Worm (Caenorhabditis elegans): Measurements from ENCODE around the gene gpa-11.

The gpa-11 gene

DNA sequence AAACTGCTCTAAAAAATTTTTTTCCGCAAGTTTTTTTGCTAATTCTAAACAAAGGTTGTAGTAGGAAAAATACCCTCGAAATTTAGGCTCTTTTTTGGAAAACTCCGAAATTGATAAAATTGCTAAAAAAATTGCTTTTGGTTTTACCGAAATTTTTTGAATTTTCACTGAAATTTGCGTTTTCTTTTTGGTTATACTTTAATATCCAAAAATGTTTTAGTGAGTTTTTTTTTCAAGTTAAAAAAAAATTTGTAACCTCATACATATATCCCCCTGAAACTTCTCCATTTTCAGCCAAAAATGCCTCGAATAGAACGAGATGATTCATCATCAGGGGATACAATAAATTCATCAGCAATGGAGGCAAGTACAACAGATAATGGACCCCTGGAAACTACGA lies at the start of gene gpa-11:
Gene gpa-11, plus strand, starts transcription at position 301 of the 400 bp plus-strand sequence.
- TF ChIP-seq T22C8.4 (GFP tag; IDR thresholded peaks at IDR 0.05) (no peak), ztf-23 (GFP tag; IDR thresholded peaks at IDR 0.05) (no peak)

- no peak for TF ChIP-seq ref-1 (GFP tag; conservative IDR thresholded peaks at IDR 0.05)
- no peak for TF ChIP-seq flt-1 (GFP tag; IDR thresholded peaks at IDR 0.05)
- no peak for TF ChIP-seq tab-1 (GFP tag; IDR thresholded peaks at IDR 0.05)
- no peak for TF ChIP-seq cog-1 (tag; optimal IDR thresholded peaks at IDR 0.05)
- no peak for TF ChIP-seq klf-2 (GFP tag; conservative IDR thresholded peaks at IDR 0.05)
- TF ChIP-seq ztf-29 (GFP tag; IDR thresholded peaks at IDR 0.05) = no peak
Observed at ce11 chrII:4203729-4204184, 43.2 kb upstream of the gpa-11 start, which contains the start of gene mth-1. mth-1 (minus strand) TSS chrII:4203779.

DNA sequence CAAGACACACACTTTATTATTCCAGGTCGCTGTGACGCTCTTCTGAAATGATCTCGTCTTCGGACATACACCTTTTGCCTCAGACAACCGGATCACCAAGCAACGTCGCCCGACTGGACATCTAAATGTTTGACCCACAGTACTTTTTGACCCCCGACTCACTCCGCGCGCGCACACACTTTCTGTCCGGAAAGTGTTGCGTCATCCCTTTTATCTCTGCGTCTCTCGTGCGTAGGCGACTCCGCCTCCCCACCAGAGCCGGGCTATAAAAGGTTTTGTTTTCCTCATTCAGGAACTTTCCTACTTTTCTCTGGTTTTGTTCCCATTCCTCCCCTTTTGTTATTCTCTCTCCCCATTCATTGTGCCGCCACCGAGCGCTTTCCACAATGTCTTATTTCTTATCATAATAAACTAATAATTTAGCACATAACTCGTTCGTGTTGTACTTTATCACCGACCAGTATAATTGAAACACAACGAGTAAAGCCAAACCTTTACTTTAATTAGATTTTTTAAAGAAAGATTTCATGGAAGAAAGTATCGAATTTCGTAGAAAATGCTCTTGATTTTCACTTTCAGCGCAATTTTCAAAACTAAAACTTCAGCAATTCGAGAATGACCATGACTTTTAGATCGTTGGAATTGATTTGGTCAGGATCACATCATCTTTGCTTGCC lies 37.8 kb upstream of the gpa-11 start, which contains the start of gene F31D5.6:
Gene F31D5.6, plus strand, starts transcription at position 627 of the 677 bp plus-strand sequence.
- TF ChIP-seq ztf-23 (GFP tag; IDR thresholded peaks at IDR 0.05) = no peak
- TF ChIP-seq ztf-29 (GFP tag; IDR thresholded peaks at IDR 0.05) = no peak
- no peak for TF ChIP-seq ref-1 (GFP tag; conservative IDR thresholded peaks at IDR 0.05)
- TF ChIP-seq med-1 (GFP tag; optimal IDR thresholded peaks at IDR 0.05; ENCODE audit: insufficient read depth) = no peak

DNA sequence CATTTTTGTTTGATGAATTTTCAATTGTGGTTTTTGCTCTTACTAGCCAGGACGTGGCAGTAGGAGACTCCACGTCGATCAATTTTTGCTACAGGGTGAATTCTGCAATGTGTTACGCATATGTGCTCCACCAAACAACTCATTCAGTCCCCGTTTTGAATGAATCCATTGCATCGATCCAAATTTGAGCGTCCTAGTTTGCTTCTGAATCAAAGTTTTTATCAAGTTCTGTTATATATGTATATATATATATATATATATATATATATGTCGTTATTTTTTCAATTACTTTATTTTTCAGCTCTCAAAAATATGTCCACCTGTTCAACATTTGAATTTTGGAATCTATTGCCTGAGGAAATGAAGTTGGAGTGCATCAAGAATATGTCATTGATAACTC lies 35.9 kb upstream of the gpa-11 start, which contains the start of gene F31D5.7:
Gene F31D5.7, plus strand, starts transcription at position 301 of the 400 bp plus-strand sequence.
- TF ChIP-seq T22C8.4 (GFP tag; IDR thresholded peaks at IDR 0.05) (no peak), tab-1 (GFP tag; IDR thresholded peaks at IDR 0.05) (no peak), cog-1 (tag; optimal IDR thresholded peaks at IDR 0.05) (no peak), med-1 (GFP tag; optimal IDR thresholded peaks at IDR 0.05; ENCODE audit: insufficient read depth) (no peak)

ce11 chrII:4215318-4215717 lies 31.7 kb upstream of the gpa-11 start, which contains the start of gene F31D5.2:
F31D5.2 (plus strand) TSS chrII:4215618.
- no peak for TF ChIP-seq T22C8.4 (GFP tag; IDR thresholded peaks at IDR 0.05)
- no peak for TF ChIP-seq cog-1 (tag; optimal IDR thresholded peaks at IDR 0.05)
- TF ChIP-seq med-1 (GFP tag; optimal IDR thresholded peaks at IDR 0.05; ENCODE audit: insufficient read depth) = no peak
- no peak for TF ChIP-seq klf-2 (GFP tag; conservative IDR thresholded peaks at IDR 0.05)
- TF ChIP-seq flt-1 (GFP tag; IDR thresholded peaks at IDR 0.05) = no peak
- no peak for TF ChIP-seq tab-1 (GFP tag; IDR thresholded peaks at IDR 0.05)
- TF ChIP-seq ref-1 (GFP tag; conservative IDR thresholded peaks at IDR 0.05) = no peak
- no peak for TF ChIP-seq ztf-29 (GFP tag; IDR thresholded peaks at IDR 0.05)
- no peak for TF ChIP-seq ztf-23 (GFP tag; IDR thresholded peaks at IDR 0.05)

ce11 chrII:4219062-4219461 lies 27.9 kb upstream of the gpa-11 start, which contains the start of gene F31D5.1:
F31D5.1 (plus strand) TSS chrII:4219362.
- TF ChIP-seq ref-1 (GFP tag; conservative IDR thresholded peaks at IDR 0.05) (no peak), tab-1 (GFP tag; IDR thresholded peaks at IDR 0.05) (no peak), T22C8.4 (GFP tag; IDR thresholded peaks at IDR 0.05) (no peak), cog-1 (tag; optimal IDR thresholded peaks at IDR 0.05) (no peak), ztf-23 (GFP tag; IDR thresholded peaks at IDR 0.05) (no peak), flt-1 (GFP tag; IDR thresholded peaks at IDR 0.05) (no peak), med-1 (GFP tag; optimal IDR thresholded peaks at IDR 0.05; ENCODE audit: insufficient read depth) (no peak), klf-2 (GFP tag; conservative IDR thresholded peaks at IDR 0.05) (no peak)

- no peak for TF ChIP-seq med-1 (GFP tag; optimal IDR thresholded peaks at IDR 0.05; ENCODE audit: insufficient read depth)
- no peak for TF ChIP-seq ztf-23 (GFP tag; IDR thresholded peaks at IDR 0.05)
- no peak for TF ChIP-seq klf-2 (GFP tag; conservative IDR thresholded peaks at IDR 0.05)
- TF ChIP-seq flt-1 (GFP tag; IDR thresholded peaks at IDR 0.05) = no peak
- no peak for TF ChIP-seq cog-1 (tag; optimal IDR thresholded peaks at IDR 0.05)
- no peak for TF ChIP-seq ref-1 (GFP tag; conservative IDR thresholded peaks at IDR 0.05)
- TF ChIP-seq ztf-29 (GFP tag; IDR thresholded peaks at IDR 0.05) = no peak
- no peak for TF ChIP-seq T22C8.4 (GFP tag; IDR thresholded peaks at IDR 0.05)
- TF ChIP-seq tab-1 (GFP tag; IDR thresholded peaks at IDR 0.05) = no peak
Observed at ce11 chrII:4222469-4222868, 24.5 kb upstream of the gpa-11 start.

- TF ChIP-seq klf-2 (GFP tag; conservative IDR thresholded peaks at IDR 0.05) (no peak), T22C8.4 (GFP tag; IDR thresholded peaks at IDR 0.05) (no peak), ztf-23 (GFP tag; IDR thresholded peaks at IDR 0.05) (no peak), med-1 (GFP tag; optimal IDR thresholded peaks at IDR 0.05; ENCODE audit: insufficient read depth) (no peak), cog-1 (tag; optimal IDR thresholded peaks at IDR 0.05) (no peak), tab-1 (GFP tag; IDR thresholded peaks at IDR 0.05) (no peak), ref-1 (GFP tag; conservative IDR thresholded peaks at IDR 0.05) (no peak), flt-1 (GFP tag; IDR thresholded peaks at IDR 0.05) (no peak), ztf-29 (GFP tag; IDR thresholded peaks at IDR 0.05) (no peak)
Observed at ce11 chrII:4222983-4223382, 24.0 kb upstream of the gpa-11 start, which contains the start of gene C16A11.5. C16A11.5 (plus strand) TSS chrII:4223305.

- no peak for TF ChIP-seq T22C8.4 (GFP tag; IDR thresholded peaks at IDR 0.05)
Observed at ce11 chrII:4226598-4227096, 20.4 kb upstream of the gpa-11 start, which contains the start of gene C16A11.4. C16A11.4 (plus strand) TSS chrII:4227046.

DNA sequence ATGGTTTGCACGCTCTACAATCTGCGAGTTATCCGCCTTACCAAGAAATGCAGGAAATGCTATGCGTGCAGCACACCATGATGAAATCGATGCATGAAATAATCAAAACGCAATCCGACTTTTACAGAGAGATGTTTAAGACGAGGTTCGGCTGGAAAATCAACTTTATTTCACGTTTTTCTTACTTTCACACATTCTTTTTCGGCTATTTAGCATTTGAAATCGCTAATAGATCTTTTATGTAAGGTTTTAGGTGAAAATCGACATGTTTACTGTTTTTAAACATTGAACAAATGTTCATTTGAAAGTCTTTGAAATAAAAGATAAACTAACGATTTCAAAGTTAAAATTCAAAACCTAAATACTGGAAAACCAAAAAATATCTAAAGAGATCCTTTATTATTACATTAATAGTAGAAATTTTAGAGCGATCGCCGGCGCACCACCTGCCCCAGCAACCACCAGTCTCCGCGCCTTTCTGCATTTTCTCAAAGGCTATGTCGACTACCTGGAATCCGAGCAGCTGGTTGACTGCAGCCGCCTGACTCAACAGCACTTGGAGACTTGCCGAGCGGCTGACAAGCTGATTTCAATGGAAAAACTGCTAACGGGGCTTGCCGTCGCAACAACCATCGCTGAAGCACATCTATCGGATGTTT lies 18.8 kb upstream of the gpa-11 start:
- no peak for TF ChIP-seq flt-1 (GFP tag; IDR thresholded peaks at IDR 0.05)
- no peak for TF ChIP-seq ref-1 (GFP tag; conservative IDR thresholded peaks at IDR 0.05)
- TF ChIP-seq T22C8.4 (GFP tag; IDR thresholded peaks at IDR 0.05) = no peak
- TF ChIP-seq tab-1 (GFP tag; IDR thresholded peaks at IDR 0.05) = no peak

Data from whole organism, midembryonic.